Worm (Caenorhabditis elegans) whole organism, mixed stage, embryonic: ENCODE measurements around the gene clec-205.

Experiments used
- bed-3 ChIP-seq: fragments of 200-800 bp; sonication (Bioruptor generic); optimal IDR thresholded peaks from 3 replicates; lab custom pipeline; 2018; ENCODE audit warnings: mild to moderate bottlenecking, missing genetic modification characterization, moderate library complexity, missing compliant biosample characterization
- blmp-1 ChIP-seq: fragments of 150-350 bp; optimal IDR thresholded peaks from 2 replicates; lab custom pipeline; 2014; ENCODE audit warnings: missing biosample characterization, missing genetic modification characterization
- ceh-39 ChIP-seq: fragments of 150-350 bp; optimal IDR thresholded peaks from 2 replicates; lab custom pipeline; 2014; ENCODE audit warnings: missing biosample characterization, missing genetic modification characterization
- ceh-43 ChIP-seq: fragments of 200-800 bp; sonication (Bioruptor generic); optimal IDR thresholded peaks from 2 replicates; lab custom pipeline; 2018; ENCODE audit warnings: mild to moderate bottlenecking, missing genetic modification characterization, moderate library complexity, missing compliant biosample characterization
- ceh-83 ChIP-seq: fragments of 200-800 bp; sonication (Bioruptor generic); optimal IDR thresholded peaks from 2 replicates; lab custom pipeline; 2018; ENCODE audit warnings: mild to moderate bottlenecking, missing genetic modification characterization, missing compliant biosample characterization
- ces-1 ChIP-seq: fragments of 150-350 bp; optimal IDR thresholded peaks from 2 replicates; lab custom pipeline; 2014; ENCODE audit warnings: missing biosample characterization, missing genetic modification reagents, missing genetic modification characterization
- cnd-1 ChIP-seq: fragments of 200-800 bp; sonication (Bioruptor generic); optimal IDR thresholded peaks from 2 replicates; lab custom pipeline; 2018; ENCODE audit warnings: mild to moderate bottlenecking, missing genetic modification characterization, missing compliant biosample characterization
- drap-1 ChIP-seq: fragments of 200-800 bp; sonication (Bioruptor generic); optimal IDR thresholded peaks from 3 replicates; lab custom pipeline; 2018; ENCODE audit warnings: mild to moderate bottlenecking, missing genetic modification characterization, missing compliant biosample characterization
- elt-1 ChIP-seq: sonication (generic microtip); optimal IDR thresholded peaks from 2 replicates; lab custom pipeline; 2017; ENCODE audit warnings: missing genetic modification characterization, mild to moderate bottlenecking, missing compliant biosample characterization, antibody characterized with exemption, moderate library complexity, borderline replicate concordance; ENCODE audit not compliant: insufficient read depth
- elt-3 ChIP-seq: fragments of 150-350 bp; optimal IDR thresholded peaks from 2 replicates; lab custom pipeline; 2014; ENCODE audit warnings: missing biosample characterization, missing genetic modification characterization
- flh-1 ChIP-seq: fragments of 200-800 bp; sonication (Bioruptor generic); optimal IDR thresholded peaks from 2 replicates; lab custom pipeline; 2018; ENCODE audit warnings: mild to moderate bottlenecking, missing genetic modification characterization, moderate library complexity, missing compliant biosample characterization
- ham-2 ChIP-seq: fragments of 200-800 bp; sonication (Bioruptor generic); optimal IDR thresholded peaks from 2 replicates; lab custom pipeline; 2018; ENCODE audit warnings: mild to moderate bottlenecking, missing genetic modification characterization, missing compliant biosample characterization
- hlh-1 ChIP-seq: fragments of 150-350 bp; optimal IDR thresholded peaks from 2 replicates; lab custom pipeline; 2014; ENCODE audit warnings: missing biosample characterization, missing genetic modification reagents, missing genetic modification characterization
- lin-13 ChIP-seq: fragments of 150-350 bp; optimal IDR thresholded peaks from 2 replicates; lab custom pipeline; 2014; ENCODE audit warnings: missing biosample characterization, missing genetic modification characterization
- lin-32 ChIP-seq: fragments of 200-800 bp; sonication (Bioruptor generic); optimal IDR thresholded peaks from 2 replicates; lab custom pipeline; 2018; ENCODE audit warnings: mild to moderate bottlenecking, missing genetic modification characterization, missing compliant biosample characterization
- lsy-2 ChIP-seq: fragments of 150-350 bp; optimal IDR thresholded peaks from 2 replicates; lab custom pipeline; 2014; ENCODE audit warnings: missing biosample characterization, missing genetic modification characterization
- mab-5 ChIP-seq: fragments of 150-350 bp; optimal IDR thresholded peaks from 2 replicates; lab custom pipeline; 2014; ENCODE audit warnings: missing biosample characterization, missing genetic modification characterization
- mep-1 ChIP-seq: fragments of 150-350 bp; optimal IDR thresholded peaks from 2 replicates; lab custom pipeline; 2017; ENCODE audit warnings: missing biosample characterization, missing genetic modification reagents, missing genetic modification characterization, inconsistent platforms
- mls-2 ChIP-seq: sonication (generic microtip); optimal IDR thresholded peaks from 2 replicates; lab custom pipeline; 2016; ENCODE audit warnings: mild to moderate bottlenecking, missing genetic modification characterization, moderate library complexity, missing compliant biosample characterization
- nhr-12 ChIP-seq: fragments of 150-350 bp; optimal IDR thresholded peaks from 2 replicates; lab custom pipeline; 2014; ENCODE audit warnings: missing biosample characterization, missing genetic modification characterization
- nhr-2 ChIP-seq: fragments of 150-350 bp; optimal IDR thresholded peaks from 2 replicates; lab custom pipeline; 2014; ENCODE audit warnings: missing biosample characterization, missing genetic modification characterization
- nhr-237 ChIP-seq: fragments of 150-350 bp; optimal IDR thresholded peaks from 2 replicates; lab custom pipeline; 2014; ENCODE audit warnings: missing biosample characterization, missing genetic modification characterization
- nhr-28 ChIP-seq: fragments of 150-350 bp; optimal IDR thresholded peaks from 2 replicates; lab custom pipeline; 2014; ENCODE audit warnings: missing biosample characterization, missing genetic modification characterization
- nhr-76 ChIP-seq: sonication (generic microtip); optimal IDR thresholded peaks from 2 replicates; lab custom pipeline; 2017; ENCODE audit warnings: missing biosample characterization, missing genetic modification characterization
- sem-2 ChIP-seq: fragments of 200-800 bp; sonication (Bioruptor generic); optimal IDR thresholded peaks from 2 replicates; lab custom pipeline; 2018; ENCODE audit warnings: mild to moderate bottlenecking, missing genetic modification characterization, missing compliant biosample characterization
- snpc-4 ChIP-seq: fragments of 150-350 bp; optimal IDR thresholded peaks from 2 replicates; lab custom pipeline; 2014; ENCODE audit warnings: missing biosample characterization, missing genetic modification characterization
- sptf-1 ChIP-seq: sonication (generic microtip); optimal IDR thresholded peaks from 2 replicates; lab custom pipeline; 2017; ENCODE audit warnings: mild to moderate bottlenecking, missing genetic modification characterization, moderate library complexity, missing compliant biosample characterization
- tbx-8 ChIP-seq: fragments of 200-800 bp; sonication (Bioruptor generic); optimal IDR thresholded peaks from 2 replicates; lab custom pipeline; 2018; ENCODE audit warnings: mild to moderate bottlenecking, missing genetic modification characterization, moderate library complexity, missing compliant biosample characterization
- unc-120 ChIP-seq: sonication (generic microtip); optimal IDR thresholded peaks from 2 replicates; lab custom pipeline; 2017; ENCODE audit warnings: missing genetic modification characterization, missing compliant biosample characterization; ENCODE audit not compliant: poor library complexity, severe bottlenecking
- unc-39 ChIP-seq: fragments of 150-350 bp; optimal IDR thresholded peaks from 2 replicates; lab custom pipeline; 2014; ENCODE audit warnings: missing biosample characterization, missing genetic modification characterization
- unc-62 ChIP-seq: fragments of 150-350 bp; optimal IDR thresholded peaks from 2 replicates; lab custom pipeline; 2014; ENCODE audit warnings: missing biosample characterization, missing genetic modification reagents, missing genetic modification characterization

The clec-205 gene

ce11 chrV:1774874-1775589 lies 14.3 kb downstream of the clec-205 start, which contains the start of gene F36H9.7:
Gene F36H9.7, minus strand, starts transcription at chrV:1774924.
- TF ChIP-seq nhr-237 (tag; lab: Kevin White, UChicago) (no peak), ces-1 (GFP tag; lab: Kevin White, UChicago) (peak; percentile 78), lsy-2 (no peak), nhr-28 (no peak), hlh-1 (no peak)

ce11 chrV:1779136-1779535 lies 18.4 kb downstream of the clec-205 start, which contains the start of gene F36H9.4:
Gene F36H9.4, minus strand, starts transcription at chrV:1779236.
- TF ChIP-seq unc-120 (no peak), ceh-43 (GFP tag; lab: Kevin White, UChicago) (no peak), mab-5 (tag; lab: Kevin White, UChicago) (no peak)

DNA sequence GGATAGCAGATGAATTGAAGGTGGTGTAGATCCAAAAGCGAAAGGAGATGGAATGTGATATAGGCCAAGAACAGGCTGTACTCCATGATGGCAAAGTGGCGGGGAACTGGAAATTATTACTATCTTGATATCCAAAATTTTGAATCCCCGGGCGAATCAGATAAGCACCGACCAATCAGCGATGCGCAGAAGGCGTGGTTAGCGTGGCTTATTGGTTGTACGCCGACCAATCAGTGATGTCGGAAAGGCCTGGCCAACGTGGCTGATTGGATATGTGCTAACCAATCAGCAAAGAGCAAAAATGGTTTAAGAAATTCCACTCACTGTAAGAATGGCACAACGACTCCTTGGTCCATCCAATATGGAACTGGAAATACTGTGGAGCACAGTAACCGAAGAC lies 19.3 kb downstream of the clec-205 start:
- TF ChIP-seq ces-1 (GFP tag; lab: Kevin White, UChicago) = no peak
- TF ChIP-seq unc-62 (GFP tag; lab: Kevin White, UChicago) = no peak
- no peak for TF ChIP-seq drap-1 (GFP tag; lab: Kevin White, UChicago)
- TF ChIP-seq nhr-76 (tag; lab: Kevin White, UChicago) = no peak
- no peak for TF ChIP-seq unc-39 (tag; lab: Kevin White, UChicago)
- no peak for TF ChIP-seq blmp-1 (tag; lab: Kevin White, UChicago)
- no peak for TF ChIP-seq snpc-4
- no peak for TF ChIP-seq lin-32 (GFP tag; lab: Kevin White, UChicago)
- TF ChIP-seq tbx-8 (GFP tag; lab: Kevin White, UChicago) = no peak
- no peak for TF ChIP-seq sptf-1
- TF ChIP-seq ceh-39 (tag; lab: Kevin White, UChicago) = no peak
- no peak for TF ChIP-seq lin-13 (tag; lab: Kevin White, UChicago)
- TF ChIP-seq mab-5 (tag; lab: Kevin White, UChicago) = no peak
- no peak for TF ChIP-seq elt-3 (tag; lab: Kevin White, UChicago)
- TF ChIP-seq ceh-43 (GFP tag; lab: Kevin White, UChicago) = no peak
- TF ChIP-seq nhr-2 (tag; lab: Kevin White, UChicago) = no peak

DNA sequence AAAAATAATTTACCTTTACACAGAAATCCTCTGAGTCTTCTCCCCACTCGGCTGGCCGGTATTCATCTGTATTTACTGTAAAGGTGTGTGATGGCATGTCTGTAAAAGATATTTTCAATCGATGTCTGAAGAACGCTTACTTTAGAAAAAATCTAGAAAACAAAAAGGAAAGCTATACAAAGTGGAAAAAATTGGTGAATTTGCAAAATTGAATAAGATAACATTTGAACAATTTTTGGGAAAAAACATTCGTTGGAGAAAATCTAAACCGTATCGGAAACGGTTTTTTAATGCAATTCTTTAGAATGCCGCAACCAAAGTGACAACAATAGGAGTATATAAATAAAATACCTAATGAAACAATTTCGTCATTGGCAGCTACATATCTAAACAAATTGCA lies 21.2 kb downstream of the clec-205 start, which contains the start of gene F36H9.5:
TSS of gene F36H9.5 (minus strand) at position 101 of the 400 bp plus-strand sequence.
- TF ChIP-seq unc-39 (tag; lab: Kevin White, UChicago) (no peak), hlh-1 (no peak), nhr-12 (no peak), lin-32 (GFP tag; lab: Kevin White, UChicago) (no peak), sem-2 (GFP tag; lab: Kevin White, UChicago) (no peak), tbx-8 (GFP tag; lab: Kevin White, UChicago) (no peak)
- TF ChIP-seq, all 35 proteins: peak for 0

- TF ChIP-seq drap-1 (GFP tag; lab: Kevin White, UChicago) (no peak), cnd-1 (no peak), ham-2 (GFP tag; lab: Kevin White, UChicago) (no peak), nhr-237 (tag; lab: Kevin White, UChicago) (no peak), ceh-83 (no peak), bed-3 (no peak), elt-1 (no peak), elt-3 (tag; lab: Kevin White, UChicago) (no peak), snpc-4 (no peak), flh-1 (GFP tag; lab: Kevin White, UChicago) (no peak), ceh-39 (tag; lab: Kevin White, UChicago) (no peak), nhr-28 (no peak), mls-2 (no peak), hlh-1 (no peak), tbx-8 (GFP tag; lab: Kevin White, UChicago) (no peak), mep-1 (no peak), unc-120 (no peak), ces-1 (GFP tag; lab: Kevin White, UChicago) (no peak), mab-5 (tag; lab: Kevin White, UChicago) (no peak)
Observed at ce11 chrV:1788157-1788556, 27.5 kb downstream of the clec-205 start, which contains the start of gene F36H9.2. Gene F36H9.2, plus strand, starts transcription at chrV:1788457.
